Fruit fly (Drosophila melanogaster): ENCODE measurements around the gene Ir7f.

Gene Ir7f

dm6 chrX:7901153-7902038 lies 17.6 kb upstream of the Ir7f start, which contains the start of the genes RpS6 and bys (continued):
- TF ChIP-seq grau (tag; optimal IDR thresholded peaks at IDR 0.05) (peak; percentile 2), Ptx1 (GFP tag; IDR thresholded peaks at IDR 0.05) (peak; percentile 33), HLHmδ (GFP tag; optimal IDR thresholded peaks at IDR 0.05) (peak; percentile 76), fd3F (GFP tag; optimal IDR thresholded peaks at IDR 0.05) (no peak), emc (GFP tag; optimal IDR thresholded peaks at IDR 0.05) (no peak), oc (tag; optimal IDR thresholded peaks at IDR 0.05) (no peak), dan (GFP tag; IDR thresholded peaks at IDR 0.05) (no peak), E2f1 (GFP tag; IDR thresholded peaks at IDR 0.05) (peak; percentile 12; the same call in 1 of the 2 replicates), nau (GFP tag; optimal IDR thresholded peaks at IDR 0.05) (no peak), CG3726 (GFP tag; IDR thresholded peaks at IDR 0.05) (0 out of 3 replicates have a peak, but pooled peaks have one; percentile 23), Dbx (GFP tag; IDR thresholded peaks at IDR 0.05) (peak; percentile 25; the same call in 1 of the 3 replicates), CG10565 (GFP tag; optimal IDR thresholded peaks at IDR 0.05) (no peak), gsb (GFP tag; IDR thresholded peaks at IDR 0.05) (peak; percentile 31), CG8924 (tag; optimal IDR thresholded peaks at IDR 0.05) (peak; percentile 3), Ets65A (GFP tag) (peak; percentile 37), zfh2 (GFP tag; optimal IDR thresholded peaks at IDR 0.05) (peak; percentile 49), Sin3A (optimal IDR thresholded peaks at IDR 0.05) (peak; percentile 21), slou (GFP tag; optimal IDR thresholded peaks at IDR 0.05) (peak; percentile 41), hkb (optimal IDR thresholded peaks at IDR 0.05) (no peak), hkb (GFP tag; IDR thresholded peaks at IDR 0.05) (peak; percentile 35; the same call in 1 of the 2 replicates), CkIIα-i1 (GFP tag; IDR thresholded peaks at IDR 0.05) (no peak), MBD-R2 (GFP tag; IDR thresholded peaks at IDR 0.05) (peak; percentile 38), inv (GFP tag; IDR thresholded peaks at IDR 0.05; ENCODE audit: partially characterized antibody) (peak; percentile 77), CG11456 (GFP tag; IDR thresholded peaks at IDR 0.05) (peak; percentile 81), pnt (GFP tag; optimal IDR thresholded peaks at IDR 0.05) (no peak), Sox100B (GFP tag; optimal IDR thresholded peaks at IDR 0.05) (peak; percentile 61), NC2β (GFP tag; optimal IDR thresholded peaks at IDR 0.05) (peak; percentile 58), Opbp (GFP tag; IDR thresholded peaks at IDR 0.05; ENCODE audit: partially characterized antibody) (peak; percentile 92), jing (GFP tag; optimal IDR thresholded peaks at IDR 0.05) (no peak), pho (GFP tag; optimal IDR thresholded peaks at IDR 0.05) (no peak), CG4730 (GFP tag; IDR thresholded peaks at IDR 0.05) (peak; percentile 20; the same call in 1 of the 2 replicates), CG11093 (GFP tag; IDR thresholded peaks at IDR 0.05) (no peak), chinmo (GFP tag; IDR thresholded peaks at IDR 0.05; ENCODE audit: partially characterized antibody) (peak; percentile 59; the same call in 1 of the 4 replicates), trem (tag; optimal IDR thresholded peaks at IDR 0.05) (no peak), chn (GFP tag; optimal IDR thresholded peaks at IDR 0.05) (peak; percentile 37), CG4360 (GFP tag; IDR thresholded peaks at IDR 0.05) (no peak), CG10431 (GFP tag; optimal IDR thresholded peaks at IDR 0.05) (peak; percentile 51), crc (GFP tag; optimal IDR thresholded peaks at IDR 0.05) (no peak), nom (GFP tag; optimal IDR thresholded peaks at IDR 0.05) (peak; percentile 82), Pdp1 (GFP tag; optimal IDR thresholded peaks at IDR 0.05) (peak; percentile 15 to 42), schlank (tag; optimal IDR thresholded peaks at IDR 0.05) (peak; percentile 64), mld (GFP tag; IDR thresholded peaks at IDR 0.05; ENCODE audit: partially characterized antibody) (peak; percentile 86; the same call in 2 of the 3 replicates), Blimp-1 (GFP tag; optimal IDR thresholded peaks at IDR 0.05) (no peak), CG11398 (GFP tag; optimal IDR thresholded peaks at IDR 0.05) (no peak), GATAe (GFP tag; conservative IDR thresholded peaks at IDR 0.05) (no peak), usp (GFP tag; optimal IDR thresholded peaks at IDR 0.05) (no peak), CG10654 (GFP tag; optimal IDR thresholded peaks at IDR 0.05) (peak; percentile 10), fu2 (GFP tag; optimal IDR thresholded peaks at IDR 0.05) (peak; percentile 12), tap (tag; optimal IDR thresholded peaks at IDR 0.05) (no peak)
